Fruit fly (Drosophila melanogaster): ENCODE results near the gene CG14298.
A peak's percentile ranks its signal among the peaks of the same experiment; 100 is the strongest.

The CG14298 gene

dm6 chr3R:18895227-18895626, 19.9 kb downstream of the CG14298 start (continued):
- TF ChIP-seq p53 (GFP tag; optimal IDR thresholded peaks at IDR 0.05) (no peak), sens-2 (GFP tag; IDR thresholded peaks at IDR 0.05) (no peak), CG18011 (GFP tag; optimal IDR thresholded peaks at IDR 0.05) (no peak), CG16815 (GFP tag; optimal IDR thresholded peaks at IDR 0.05) (no peak), CG7786 (GFP tag; optimal IDR thresholded peaks at IDR 0.05) (no peak), Ravus (GFP tag; IDR thresholded peaks at IDR 0.05) (peak; percentile 52), CG10274 (GFP tag; optimal IDR thresholded peaks at IDR 0.05) (no peak), sens (GFP tag) (peak; percentile 62), CG12104 (GFP tag; optimal IDR thresholded peaks at IDR 0.05) (peak; percentile 22), Mrtf (GFP tag; IDR thresholded peaks at IDR 0.05) (peak; percentile 56; the same call in 2 of the 3 replicates), ato (GFP tag; IDR thresholded peaks at IDR 0.05; ENCODE audit: partially characterized antibody) (no peak), pum (GFP tag; optimal IDR thresholded peaks at IDR 0.05) (no peak), CG17385 (GFP tag; optimal IDR thresholded peaks at IDR 0.05) (no peak), CG6272 (GFP tag; IDR thresholded peaks at IDR 0.05) (peak; percentile 89), ci (GFP tag; IDR thresholded peaks at IDR 0.05) (no peak), Gsc (GFP tag; IDR thresholded peaks at IDR 0.05) (no peak), cg (GFP tag; optimal IDR thresholded peaks at IDR 0.05) (no peak), CG6254 (GFP tag; optimal IDR thresholded peaks at IDR 0.05) (no peak), ERR (GFP tag; optimal IDR thresholded peaks at IDR 0.05) (no peak), CG16813 (GFP tag; IDR thresholded peaks at IDR 0.05; ENCODE audit: partially characterized antibody) (no peak), CG4404 (GFP tag; IDR thresholded peaks at IDR 0.05) (peak; percentile 40; the same call in 1 of the 2 replicates), YL-1 (GFP tag; optimal IDR thresholded peaks at IDR 0.05) (no peak), CG15696 (tag; optimal IDR thresholded peaks at IDR 0.05) (no peak), BtbVII (GFP tag; optimal IDR thresholded peaks at IDR 0.05) (peak; percentile 11), ken (GFP tag; IDR thresholded peaks at IDR 0.05) (no peak), CG10959 (GFP tag; IDR thresholded peaks at IDR 0.05) (no peak), Dref (GFP tag; IDR thresholded peaks at IDR 0.05) (peak; percentile 23; the same call in 1 of the 2 replicates), CG8290 (GFP tag; optimal IDR thresholded peaks at IDR 0.05) (no peak), CG8290 (tag; optimal IDR thresholded peaks at IDR 0.05) (no peak), vfl (GFP tag; optimal IDR thresholded peaks at IDR 0.05) (no peak), ab (GFP tag; optimal IDR thresholded peaks at IDR 0.05) (no peak), Atf-2 (GFP tag; optimal IDR thresholded peaks at IDR 0.05) (no peak), Usf (GFP tag; optimal IDR thresholded peaks at IDR 0.05) (no peak), sug (tag; optimal IDR thresholded peaks at IDR 0.05) (no peak), zfh2 (GFP tag; optimal IDR thresholded peaks at IDR 0.05) (no peak), CG31388 (GFP tag; optimal IDR thresholded peaks at IDR 0.05) (no peak), CG10654 (GFP tag; optimal IDR thresholded peaks at IDR 0.05) (no peak), zen2 (GFP tag; IDR thresholded peaks at IDR 0.05; ENCODE audit: partially characterized antibody) (no peak), knrl (GFP tag; IDR thresholded peaks at IDR 0.05; ENCODE audit: partially characterized antibody) (no peak), CG30020 (tag; optimal IDR thresholded peaks at IDR 0.05) (no peak), da (GFP tag; optimal IDR thresholded peaks at IDR 0.05) (no peak), CG2678 (tag; optimal IDR thresholded peaks at IDR 0.05) (peak; percentile 51), sqz (GFP tag; optimal IDR thresholded peaks at IDR 0.05) (no peak), CG6813 (GFP tag; optimal IDR thresholded peaks at IDR 0.05) (no peak), CG10321 (GFP tag; IDR thresholded peaks at IDR 0.05) (no peak), maf-S (GFP tag; optimal IDR thresholded peaks at IDR 0.05) (no peak), CG10543 (GFP tag; optimal IDR thresholded peaks at IDR 0.05) (no peak), CG9727 (GFP tag; optimal IDR thresholded peaks at IDR 0.05) (no peak), CG30431 (GFP tag; optimal IDR thresholded peaks at IDR 0.05) (no peak), CG12155 (GFP tag; optimal IDR thresholded peaks at IDR 0.05) (no peak), Dad (GFP tag; optimal IDR thresholded peaks at IDR 0.05) (no peak), Ssrp (tag; optimal IDR thresholded peaks at IDR 0.05) (no peak), ftz-f1 (GFP tag; optimal IDR thresholded peaks at IDR 0.05) (no peak)
